Fruit fly (Drosophila melanogaster) whole organism, embryonic: ENCODE data around the gene CG7945.

ENCODE experiments used
- Awh ChIP-seq: fragments of 200-800 bp; sonication (Bioruptor generic); IDR thresholded peaks from 2 replicates; pipeline ENCODE4, ENCODE4 v1.3.6; 2022; ENCODE audit warnings: missing biosample characterization, missing genetic modification characterization
- Bdp1 ChIP-seq: fragments of 200-800 bp; sonication (Bioruptor generic); optimal IDR thresholded peaks from 3 replicates; lab custom pipeline; 2016; ENCODE audit warnings: missing biosample characterization, missing genetic modification characterization
- CG10543 ChIP-seq: fragments of 200-800 bp; sonication (Bioruptor generic); optimal IDR thresholded peaks from 3 replicates; lab custom pipeline; 2017; ENCODE audit warnings: missing biosample characterization, mild to moderate bottlenecking, missing genetic modification characterization, moderate library complexity
- CG12155 ChIP-seq: fragments of 200-800 bp; sonication (Bioruptor generic); optimal IDR thresholded peaks from 3 replicates; lab custom pipeline; 2016; ENCODE audit warnings: missing biosample characterization, missing genetic modification characterization
- CG12219 ChIP-seq: fragments of 200-800 bp; sonication (Bioruptor generic); optimal IDR thresholded peaks from 3 replicates; lab custom pipeline; 2018; ENCODE audit warnings: missing biosample characterization, mild to moderate bottlenecking, missing genetic modification characterization
- CG15479 ChIP-seq: fragments of 200-800 bp; sonication (Bioruptor generic); optimal IDR thresholded peaks from 3 replicates; lab custom pipeline; 2019; ENCODE audit warnings: missing biosample characterization, mild to moderate bottlenecking, missing genetic modification characterization, moderate library complexity
- CG30403 ChIP-seq: fragments of 200-800 bp; sonication (Bioruptor generic); optimal IDR thresholded peaks from 3 replicates; lab custom pipeline; 2016; ENCODE audit warnings: missing biosample characterization, missing genetic modification characterization
- CG33557 ChIP-seq: fragments of 200-800 bp; sonication (Bioruptor generic); optimal IDR thresholded peaks from 2 replicates; lab custom pipeline; 2019; ENCODE audit warnings: missing biosample characterization, mild to moderate bottlenecking, missing genetic modification characterization, moderate library complexity
- CG34422 ChIP-seq: fragments of 200-800 bp; sonication (Bioruptor generic); IDR thresholded peaks from 3 replicates; pipeline ENCODE4 v1.3.6; 2022; ENCODE audit warnings: missing biosample characterization, missing genetic modification characterization
- CG6175 ChIP-seq: fragments of 200-800 bp; sonication (Bioruptor generic); IDR thresholded peaks from 3 replicates; pipeline ENCODE4 v1.3.6; 2022; ENCODE audit warnings: missing biosample characterization, missing genetic modification characterization
- CG7928 ChIP-seq: fragments of 200-800 bp; sonication (Bioruptor generic); optimal IDR thresholded peaks from 2 replicates; lab custom pipeline; 2017; ENCODE audit warnings: missing biosample characterization, mild to moderate bottlenecking, missing genetic modification characterization
- CG8089 ChIP-seq: fragments of 200-800 bp; sonication (Bioruptor generic); optimal IDR thresholded peaks from 3 replicates; lab custom pipeline; 2016; ENCODE audit warnings: missing biosample characterization, missing genetic modification characterization
- Dad ChIP-seq: fragments of 200-800 bp; sonication (Bioruptor generic); optimal IDR thresholded peaks from 3 replicates; lab custom pipeline; 2016; ENCODE audit warnings: missing biosample characterization, missing genetic modification characterization
- Dll ChIP-seq: fragments of 200-800 bp; sonication (Bioruptor generic); IDR thresholded peaks from 4 replicates; pipeline ENCODE4 v1.3.6; 2022; ENCODE audit warnings: missing biosample characterization, missing genetic modification characterization; ENCODE audit not compliant: partially characterized antibody
- Dp ChIP-seq: fragments of 200-800 bp; sonication (Bioruptor generic); optimal IDR thresholded peaks from 2 replicates; lab custom pipeline; 2018; ENCODE audit warnings: missing biosample characterization, mild to moderate bottlenecking, missing genetic modification characterization, moderate library complexity
- Fer1 ChIP-seq: fragments of 200-800 bp; sonication (Bioruptor generic); optimal IDR thresholded peaks from 2 replicates; lab custom pipeline; 2017; ENCODE audit warnings: missing biosample characterization, mild to moderate bottlenecking, missing genetic modification characterization
- HHEX ChIP-seq: fragments of 200-800 bp; sonication (Bioruptor generic); optimal IDR thresholded peaks from 3 replicates; lab custom pipeline; 2017; ENCODE audit warnings: missing biosample characterization, mild to moderate bottlenecking, missing genetic modification characterization, missing genetic modification reagents
- Kr ChIP-seq: fragments of 200-800 bp; sonication (Bioruptor generic); optimal IDR thresholded peaks from 2 replicates; lab custom pipeline; 2017; ENCODE audit warnings: missing biosample characterization, mild to moderate bottlenecking, missing genetic modification characterization
- Meics ChIP-seq: fragments of 200-800 bp; sonication (Bioruptor generic); optimal IDR thresholded peaks from 2 replicates; lab custom pipeline; 2017; ENCODE audit warnings: missing biosample characterization, mild to moderate bottlenecking, missing genetic modification characterization
- NK7.1 ChIP-seq: fragments of 200-800 bp; sonication (Bioruptor generic); optimal IDR thresholded peaks from 3 replicates; lab custom pipeline; 2016; ENCODE audit warnings: missing biosample characterization, missing genetic modification characterization
- Nf-YB ChIP-seq: fragments of 200-800 bp; sonication (Bioruptor generic); optimal IDR thresholded peaks from 3 replicates; lab custom pipeline; 2019; ENCODE audit warnings: missing biosample characterization, mild to moderate bottlenecking, missing genetic modification characterization, moderate library complexity
- PHDP ChIP-seq: fragments of 200-800 bp; sonication (Bioruptor generic); optimal IDR thresholded peaks from 3 replicates; lab custom pipeline; 2018; ENCODE audit warnings: missing biosample characterization, mild to moderate bottlenecking, missing genetic modification characterization, moderate library complexity
- Scr ChIP-seq: fragments of 200-800 bp; sonication (Bioruptor generic); IDR thresholded peaks from 2 replicates; pipeline ENCODE4 v1.3.6; 2022; ENCODE audit warnings: missing biosample characterization, missing genetic modification characterization; ENCODE audit not compliant: partially characterized antibody
- Trl ChIP-seq, 3 experiments: fragments of >200 bp in 2 of 3; fragments of 200-800 bp in 1 of 3; sonication (Bioruptor generic) in 1 of 3; optimal IDR thresholded peaks; 2 replicates in 1 of 3; 3 replicates in 2 of 3; lab custom pipeline; 2016 to 2017; ENCODE audit warnings: missing biosample characterization in 1 of 3, missing genetic modification characterization in 1 of 3
- Usf ChIP-seq: fragments of 200-800 bp; sonication (Bioruptor generic); optimal IDR thresholded peaks from 2 replicates; lab custom pipeline; 2017; ENCODE audit warnings: missing genotype, missing biosample characterization, missing genetic modification characterization
- ac ChIP-seq: fragments of 200-800 bp; sonication (Bioruptor generic); optimal IDR thresholded peaks from 3 replicates; lab custom pipeline; 2017; ENCODE audit warnings: missing biosample characterization, mild to moderate bottlenecking, missing genetic modification characterization
- ap ChIP-seq: fragments of 200-800 bp; sonication (Bioruptor generic); IDR thresholded peaks from 2 replicates; pipeline ENCODE4 v1.3.6; 2022; ENCODE audit warnings: missing biosample characterization, missing genetic modification characterization
- bigmax ChIP-seq: fragments of 200-800 bp; sonication (Bioruptor generic); optimal IDR thresholded peaks from 2 replicates; lab custom pipeline; 2018; ENCODE audit warnings: missing biosample characterization, mild to moderate bottlenecking, missing genetic modification characterization
- chinmo ChIP-seq: fragments of 200-800 bp; sonication (Bioruptor generic); IDR thresholded peaks from 4 replicates; pipeline ENCODE4 v1.3.6; 2022; ENCODE audit warnings: missing biosample characterization, missing genetic modification characterization; ENCODE audit not compliant: partially characterized antibody
- crc ChIP-seq: fragments of 200-800 bp; sonication (Bioruptor generic); optimal IDR thresholded peaks from 2 replicates; lab custom pipeline; 2016; ENCODE audit warnings: missing biosample characterization, missing genetic modification characterization
- crp ChIP-seq, 2 experiments: fragments of 200-800 bp; sonication (Bioruptor generic); optimal IDR thresholded peaks; 2 replicates in 1 of 2; 3 replicates in 1 of 2; lab custom pipeline; 2017; ENCODE audit warnings: missing biosample characterization in 2 of 2, missing genetic modification characterization in 2 of 2, mild to moderate bottlenecking in 1 of 2, moderate library complexity in 1 of 2
- cwo ChIP-seq: fragments of 200-800 bp; sonication (Bioruptor generic); optimal IDR thresholded peaks from 3 replicates; lab custom pipeline; 2017; ENCODE audit warnings: missing biosample characterization, missing genetic modification characterization, mild to moderate bottlenecking, moderate library complexity, missing genetic modification reagents
- da ChIP-seq: fragments of 200-800 bp; sonication (Bioruptor generic); optimal IDR thresholded peaks from 2 replicates; lab custom pipeline; 2016; ENCODE audit warnings: missing biosample characterization, missing genetic modification characterization
- eyg ChIP-seq: fragments of 200-800 bp; sonication (Bioruptor generic); optimal IDR thresholded peaks from 3 replicates; lab custom pipeline; 2016; ENCODE audit warnings: missing biosample characterization, missing genetic modification characterization
- gsb ChIP-seq: fragments of 200-800 bp; sonication (Bioruptor generic); IDR thresholded peaks from 2 replicates; pipeline ENCODE4 v1.3.6; 2022; ENCODE audit warnings: missing biosample characterization, missing genetic modification characterization
- lilli ChIP-seq: fragments of 200-800 bp; sonication (Bioruptor generic); optimal IDR thresholded peaks from 3 replicates; lab custom pipeline; 2016; ENCODE audit warnings: missing biosample characterization, missing genetic modification characterization
- nmo ChIP-seq: fragments of 200-800 bp; sonication (Bioruptor generic); optimal IDR thresholded peaks from 2 replicates; lab custom pipeline; 2018; ENCODE audit warnings: missing biosample characterization, mild to moderate bottlenecking, missing genetic modification characterization, moderate library complexity
- onecut ChIP-seq: fragments of 200-800 bp; sonication (Bioruptor generic); IDR thresholded peaks from 2 replicates; pipeline ENCODE4 v1.3.6; 2022; ENCODE audit warnings: missing biosample characterization, missing genetic modification characterization
- otp ChIP-seq: fragments of 200-800 bp; sonication (Bioruptor generic); IDR thresholded peaks from 3 replicates; pipeline ENCODE4, ENCODE4 v1.3.6; 2022; ENCODE audit warnings: missing biosample characterization, missing genetic modification characterization
- phol ChIP-seq: fragments of 200-800 bp; sonication (Bioruptor generic); optimal IDR thresholded peaks from 3 replicates; lab custom pipeline; 2018; ENCODE audit warnings: missing biosample characterization, mild to moderate bottlenecking, missing genetic modification characterization, moderate library complexity
- pita ChIP-seq: fragments of 200-800 bp; sonication (Bioruptor generic); optimal IDR thresholded peaks from 2 replicates; lab custom pipeline; 2017; ENCODE audit warnings: missing biosample characterization, mild to moderate bottlenecking, missing genetic modification characterization
- repo ChIP-seq: fragments of 200-800 bp; sonication (Bioruptor generic); optimal IDR thresholded peaks from 2 replicates; lab custom pipeline; 2016; ENCODE audit warnings: missing biosample characterization, missing genetic modification characterization
- sens ChIP-seq: fragments of 200-800 bp; sonication (Bioruptor generic); peaks from one replicate; lab custom pipeline; 2016; ENCODE audit warnings: missing biosample characterization, missing genetic modification characterization
- sisA ChIP-seq: fragments of 200-800 bp; sonication (Bioruptor generic); IDR thresholded peaks from 2 replicates; pipeline ENCODE4 v1.3.6; 2022; ENCODE audit warnings: missing biosample characterization, missing genetic modification characterization
- so ChIP-seq: fragments of 200-800 bp; sonication (Bioruptor generic); IDR thresholded peaks from 3 replicates; pipeline ENCODE4 v1.3.6; 2022; ENCODE audit warnings: missing biosample characterization, missing genetic modification characterization
- ssp ChIP-seq: fragments of 200-800 bp; sonication (Bioruptor generic); IDR thresholded peaks from 2 replicates; pipeline ENCODE4 v1.3.6; 2022; ENCODE audit warnings: missing biosample characterization, missing genetic modification characterization
- tin ChIP-seq: fragments of 200-800 bp; sonication (Bioruptor generic); optimal IDR thresholded peaks from 3 replicates; lab custom pipeline; 2016; ENCODE audit warnings: missing biosample characterization, missing genetic modification characterization
- tna ChIP-seq: fragments of 200-800 bp; sonication (Bioruptor generic); IDR thresholded peaks from 2 replicates; pipeline ENCODE4 v1.3.6; 2022; ENCODE audit warnings: missing biosample characterization, missing genetic modification characterization; ENCODE audit not compliant: partially characterized antibody
- wek ChIP-seq: fragments of 200-800 bp; sonication (Bioruptor generic); optimal IDR thresholded peaks from 3 replicates; lab custom pipeline; 2018; ENCODE audit warnings: missing biosample characterization, mild to moderate bottlenecking, missing genetic modification characterization, moderate library complexity

Gene CG7945

DNA sequence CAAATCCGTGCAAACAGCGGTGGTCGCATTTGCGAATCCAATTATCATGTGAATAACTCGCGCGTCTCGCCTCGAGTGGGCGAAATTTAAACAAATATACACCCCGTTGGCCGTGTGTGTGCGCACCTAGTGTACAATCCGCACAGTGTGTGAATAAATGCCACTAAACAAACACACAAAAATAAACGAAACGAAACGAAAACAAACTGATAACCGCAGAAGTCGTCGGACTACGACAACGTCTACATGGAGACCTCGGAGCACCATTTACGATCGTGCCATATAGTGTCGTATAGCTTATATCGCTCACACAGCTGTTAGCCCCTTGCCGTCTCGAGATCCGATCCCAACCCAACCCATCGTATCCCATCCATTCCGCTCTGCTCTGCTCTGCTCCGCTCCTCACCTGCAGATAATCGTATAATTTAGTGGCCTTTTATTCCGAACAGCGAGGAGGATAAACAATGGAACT is 42.6 kb upstream of the CG7945 start (continued):
- no peak for TF ChIP-seq Dp (GFP tag; lab: Kevin White, UChicago)
- peak; percentile 75 for TF ChIP-seq PHDP
- TF ChIP-seq CG30403 (GFP tag; lab: Kevin White, UChicago) = no peak
- TF ChIP-seq CG33557 (GFP tag; lab: Kevin White, UChicago) = peak; percentile 74
- TF ChIP-seq wek (GFP tag; lab: Kevin White, UChicago) = peak; percentile 76
- TF ChIP-seq Meics (GFP tag; lab: Kevin White, UChicago) = peak; percentile 62
- TF ChIP-seq sens (GFP tag; lab: Kevin White, UChicago) = peak; percentile 88
- TF ChIP-seq cwo (GFP tag; lab: Kevin White, UChicago) = peak; percentile 78
- peak; percentile 52; the same call in 1 of the 3 replicates for TF ChIP-seq otp (GFP tag; lab: Robert Waterston, UW)
- peak; percentile 92 for TF ChIP-seq CG15479
- TF ChIP-seq Scr (GFP tag; lab: Robert Waterston, UW) = no peak
- TF ChIP-seq nmo (GFP tag; lab: Kevin White, UChicago) = no peak
- TF ChIP-seq crp (GFP tag; optimal IDR thresholded peaks at IDR 0.05; lab: Kevin White, UChicago) = peak in 1 of 2 experiments; percentile 58
- TF ChIP-seq chinmo (GFP tag; lab: Robert Waterston, UW) = 0 out of 4 replicates have a peak, but pooled peaks have one; percentile 44
- TF ChIP-seq crc (GFP tag; lab: Kevin White, UChicago) = no peak
- TF ChIP-seq Trl (optimal IDR thresholded peaks at IDR 0.05; lab: Kevin White, UChicago) = peak in 1 of 2 experiments; percentile 15
- TF ChIP-seq Trl (GFP tag; optimal IDR thresholded peaks at IDR 0.05; lab: Kevin White, UChicago) = peak; percentile 46
- peak; percentile 90 for TF ChIP-seq HHEX (GFP tag; lab: Kevin White, UChicago)
- TF ChIP-seq da = peak; percentile 62
- TF ChIP-seq bigmax (GFP tag; lab: Kevin White, UChicago) = no peak
- TF ChIP-seq gsb = peak; percentile 65; the same call in 1 of the 2 replicates
- TF ChIP-seq repo (GFP tag; lab: Kevin White, UChicago) = no peak
- TF ChIP-seq ap (GFP tag; lab: Robert Waterston, UW) = no peak
- TF ChIP-seq so (GFP tag; lab: Robert Waterston, UW) = peak; percentile 85; the same call in 2 of the 3 replicates
- TF ChIP-seq phol (tag; lab: Kevin White, UChicago) = no peak
- TF ChIP-seq onecut (GFP tag; lab: Robert Waterston, UW) = peak; percentile 67
- peak; percentile 22 for TF ChIP-seq Dad (GFP tag; lab: Kevin White, UChicago)
- TF ChIP-seq Usf (GFP tag; lab: Kevin White, UChicago) = no peak
- no peak for TF ChIP-seq Dll (GFP tag; lab: Robert Waterston, UW)
- peak; percentile 3 for TF ChIP-seq Bdp1
- TF ChIP-seq Fer1 (GFP tag; lab: Kevin White, UChicago) = peak; percentile 90
- TF ChIP-seq sisA (GFP tag; lab: Robert Waterston, UW) = no peak
- peak; percentile 54; the same call in 1 of the 3 replicates for TF ChIP-seq CG6175 (GFP tag; lab: Robert Waterston, UW)
- TF ChIP-seq tna (GFP tag; lab: Robert Waterston, UW) = no peak
- peak; percentile 58 for TF ChIP-seq eyg (GFP tag; lab: Kevin White, UChicago)
- no peak for TF ChIP-seq lilli (GFP tag; lab: Kevin White, UChicago)
- TF ChIP-seq Nf-YB = no peak
- TF ChIP-seq NK7.1 (GFP tag; lab: Kevin White, UChicago) = peak; percentile 31
- no peak for TF ChIP-seq CG12155 (GFP tag; lab: Kevin White, UChicago)
- peak; percentile 98 for TF ChIP-seq CG10543
- peak; percentile 59; the same call in 1 of the 3 replicates for TF ChIP-seq CG34422 (GFP tag; lab: Robert Waterston, UW)
- TF ChIP-seq Kr (GFP tag; lab: Kevin White, UChicago) = peak; percentile 47
- TF ChIP-seq CG7928 (GFP tag; lab: Kevin White, UChicago) = peak; percentile 57
- TF ChIP-seq ac (GFP tag; lab: Kevin White, UChicago) = peak; percentile 55
- peak; percentile 38 for TF ChIP-seq CG8089 (GFP tag; lab: Kevin White, UChicago)
- TF ChIP-seq pita (GFP tag; lab: Kevin White, UChicago) = no peak
- TF ChIP-seq Awh = peak; percentile 62
- peak; percentile 78 for TF ChIP-seq CG12219 (GFP tag; lab: Kevin White, UChicago)
- no peak for TF ChIP-seq tin (GFP tag; lab: Kevin White, UChicago)
- TF ChIP-seq ssp = no peak
